Worm (Caenorhabditis elegans): ENCODE measurements around the gene T21E8.7.

DNA sequence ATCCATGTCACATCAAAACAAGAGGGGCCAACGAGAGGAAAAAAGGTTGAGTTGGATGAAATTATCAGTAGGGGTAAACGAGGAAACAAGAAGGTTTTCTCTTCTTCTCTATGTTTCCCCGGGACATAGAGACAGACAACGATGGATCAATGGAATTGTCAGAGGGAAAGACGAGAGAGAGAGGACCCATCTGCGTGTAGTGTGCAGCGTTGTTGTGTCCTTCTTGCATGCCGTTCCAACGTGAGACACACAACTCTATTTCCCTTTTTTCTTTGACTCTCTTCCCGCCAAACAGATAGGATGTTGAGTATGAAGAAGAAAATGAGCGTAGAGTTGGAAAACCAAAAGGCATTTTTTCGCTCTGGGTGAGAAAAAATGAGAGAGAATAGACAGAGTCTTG is 17.6 kb downstream of the T21E8.7 start:
- TF ChIP-seq dao-5 (tag; optimal IDR thresholded peaks at IDR 0.05) (no peak), him-1 (tag; optimal IDR thresholded peaks at IDR 0.05) (no peak), W03F9.2 (tag; optimal IDR thresholded peaks at IDR 0.05) (no peak)
